Fruit fly (Drosophila melanogaster) whole organism, embryonic: ENCODE measurements around the gene CG34026.

Experiments
- Adf1 ChIP-seq: fragments of 200-800 bp; sonication (Bioruptor generic); IDR thresholded peaks from 2 replicates; pipeline ENCODE4 v1.3.6; 2022; ENCODE audit warnings: missing biosample characterization, missing genetic modification characterization
- Antp ChIP-seq: fragments of 200-800 bp; sonication (Bioruptor generic); optimal IDR thresholded peaks from 3 replicates; lab custom pipeline; 2016; ENCODE audit warnings: missing biosample characterization, missing genetic modification characterization
- C15 ChIP-seq: fragments of 200-800 bp; sonication (Bioruptor generic); IDR thresholded peaks from 3 replicates; pipeline ENCODE4 v1.3.6; 2022; ENCODE audit warnings: missing biosample characterization, missing genetic modification characterization
- CG10431 ChIP-seq: fragments of 200-800 bp; sonication (Bioruptor generic); optimal IDR thresholded peaks from 3 replicates; lab custom pipeline; 2018; ENCODE audit warnings: missing biosample characterization, mild to moderate bottlenecking, missing genetic modification characterization
- CG10654 ChIP-seq: fragments of 200-800 bp; sonication (Bioruptor generic); optimal IDR thresholded peaks from 2 replicates; lab custom pipeline; 2016; ENCODE audit warnings: missing biosample characterization, missing genetic modification characterization
- CG11085 ChIP-seq: fragments of 200-800 bp; sonication (Bioruptor generic); IDR thresholded peaks from 2 replicates; pipeline ENCODE4 v1.3.6; 2022; ENCODE audit warnings: missing biosample characterization, missing genetic modification characterization
- CG11093 ChIP-seq: fragments of 200-800 bp; sonication (Bioruptor generic); IDR thresholded peaks from 3 replicates; pipeline ENCODE4 v1.3.6; 2022; ENCODE audit warnings: missing biosample characterization, missing genetic modification characterization
- CG13894 ChIP-seq: fragments of 200-800 bp; sonication (Bioruptor generic); optimal IDR thresholded peaks from 3 replicates; lab custom pipeline; 2018; ENCODE audit warnings: missing biosample characterization, mild to moderate bottlenecking, missing genetic modification characterization, moderate library complexity
- CG15514 ChIP-seq: fragments of 200-800 bp; sonication (Bioruptor generic); optimal IDR thresholded peaks from 3 replicates; lab custom pipeline; 2017; ENCODE audit warnings: missing biosample characterization, missing genetic modification characterization, mild to moderate bottlenecking, moderate library complexity, missing genetic modification reagents
- CG17359 ChIP-seq: fragments of 200-800 bp; sonication (Bioruptor generic); optimal IDR thresholded peaks from 3 replicates; lab custom pipeline; 2018; ENCODE audit warnings: missing biosample characterization, mild to moderate bottlenecking, missing genetic modification characterization, moderate library complexity
- CG31224 ChIP-seq: fragments of 200-800 bp; sonication (Bioruptor generic); IDR thresholded peaks from 2 replicates; pipeline ENCODE4 v1.3.6; 2022; ENCODE audit warnings: missing biosample characterization, missing genetic modification characterization
- CG32532 ChIP-seq: fragments of 200-800 bp; sonication (Bioruptor generic); IDR thresholded peaks from 2 replicates; pipeline ENCODE4 v1.3.6; 2022; ENCODE audit warnings: missing biosample characterization, missing genetic modification characterization
- CG3838 ChIP-seq: fragments of 200-800 bp; sonication (Bioruptor generic); optimal IDR thresholded peaks from 3 replicates; lab custom pipeline; 2016; ENCODE audit warnings: missing biosample characterization, missing genetic modification characterization
- CG42726 ChIP-seq: fragments of 200-800 bp; sonication (Bioruptor generic); IDR thresholded peaks from 2 replicates; pipeline ENCODE4 v1.3.6; 2022; ENCODE audit warnings: missing biosample characterization, missing genetic modification characterization; ENCODE audit not compliant: partially characterized antibody
- CG4404 ChIP-seq: fragments of 200-800 bp; sonication (Bioruptor generic); IDR thresholded peaks from 2 replicates; pipeline ENCODE4 v1.3.6; 2022; ENCODE audit warnings: missing biosample characterization, missing genetic modification characterization
- CG5180 ChIP-seq: fragments of 200-800 bp; sonication (Bioruptor generic); optimal IDR thresholded peaks from 3 replicates; lab custom pipeline; 2017; ENCODE audit warnings: missing biosample characterization, missing genetic modification characterization, mild to moderate bottlenecking, moderate library complexity, missing genetic modification reagents
- CG6254 ChIP-seq: fragments of 200-800 bp; sonication (Bioruptor generic); optimal IDR thresholded peaks from 3 replicates; lab custom pipeline; 2017; ENCODE audit warnings: mild to moderate bottlenecking, missing biosample characterization, missing genetic modification reagents, missing genetic modification characterization
- CG9609 ChIP-seq: fragments of 200-800 bp; sonication (Bioruptor generic); optimal IDR thresholded peaks from 3 replicates; lab custom pipeline; 2016; ENCODE audit warnings: missing biosample characterization, missing genetic modification characterization
- Camta ChIP-seq: fragments of 200-800 bp; sonication (Bioruptor generic); optimal IDR thresholded peaks from 2 replicates; lab custom pipeline; 2016; ENCODE audit warnings: missing biosample characterization, missing genetic modification characterization
- CrebB ChIP-seq: fragments of 200-800 bp; sonication (Bioruptor generic); optimal IDR thresholded peaks from 3 replicates; lab custom pipeline; 2018; ENCODE audit warnings: missing biosample characterization, mild to moderate bottlenecking, missing genetic modification characterization
- Dfd ChIP-seq, 2 experiments: fragments of >200 bp; optimal IDR thresholded peaks; 2 replicates each; lab custom pipeline; 2017; ENCODE audit warnings: missing biosample characterization in 2 of 2, missing genetic modification characterization in 2 of 2
- Ets65A ChIP-seq: fragments of 200-800 bp; sonication (Bioruptor generic); peaks from one replicate; lab custom pipeline; 2016; ENCODE audit warnings: missing biosample characterization, missing genetic modification characterization
- Hand ChIP-seq: fragments of 200-800 bp; sonication (Bioruptor generic); optimal IDR thresholded peaks from 2 replicates; lab custom pipeline; 2017; ENCODE audit warnings: mild to moderate bottlenecking, missing biosample characterization, missing genetic modification reagents, missing genetic modification characterization
- HmgD ChIP-seq: fragments of 200-800 bp; sonication (Bioruptor generic); optimal IDR thresholded peaks from 3 replicates; lab custom pipeline; 2016; ENCODE audit warnings: missing biosample characterization, missing genetic modification characterization
- Nf-YC ChIP-seq: fragments of 200-800 bp; optimal IDR thresholded peaks from 3 replicates; lab custom pipeline; 2019; ENCODE audit warnings: missing biosample characterization, mild to moderate bottlenecking, missing genetic modification characterization, moderate library complexity
- NfI ChIP-seq: fragments of 200-800 bp; sonication (Bioruptor generic); optimal IDR thresholded peaks from 3 replicates; lab custom pipeline; 2018; ENCODE audit warnings: missing biosample characterization, mild to moderate bottlenecking, missing genetic modification characterization, moderate library complexity
- Sox102F ChIP-seq: fragments of 200-800 bp; sonication (Bioruptor generic); optimal IDR thresholded peaks from 2 replicates; lab custom pipeline; 2018; ENCODE audit warnings: missing biosample characterization, mild to moderate bottlenecking, missing genetic modification characterization, moderate library complexity
- amos ChIP-seq: fragments of 200-800 bp; sonication (Bioruptor generic); IDR thresholded peaks from 2 replicates; pipeline ENCODE4 v1.3.6; 2022; ENCODE audit warnings: missing biosample characterization, missing genetic modification characterization; ENCODE audit not compliant: partially characterized antibody
- ash1 ChIP-seq: fragments of 200-800 bp; sonication (Bioruptor generic); optimal IDR thresholded peaks from 2 replicates; lab custom pipeline; 2018; ENCODE audit warnings: missing biosample characterization, mild to moderate bottlenecking, missing genetic modification characterization
- bcd ChIP-seq: fragments of 200-800 bp; sonication (Bioruptor generic); optimal IDR thresholded peaks from 2 replicates; lab custom pipeline; 2017; ENCODE audit warnings: missing biosample characterization, mild to moderate bottlenecking, missing genetic modification characterization
- ci ChIP-seq: fragments of 200-800 bp; sonication (Bioruptor generic); IDR thresholded peaks from 3 replicates; pipeline ENCODE4 v1.3.6; 2022; ENCODE audit warnings: missing biosample characterization, missing genetic modification characterization
- dati ChIP-seq: fragments of 200-800 bp; sonication (Bioruptor generic); IDR thresholded peaks from 2 replicates; pipeline ENCODE4 v1.3.6; 2022; ENCODE audit warnings: missing biosample characterization, missing genetic modification characterization
- disco-r ChIP-seq: fragments of 200-800 bp; sonication (Bioruptor generic); optimal IDR thresholded peaks from 2 replicates; lab custom pipeline; 2016; ENCODE audit warnings: missing biosample characterization, missing genetic modification characterization
- dmrt11E ChIP-seq: fragments of 200-800 bp; sonication (Bioruptor generic); optimal IDR thresholded peaks from 3 replicates; lab custom pipeline; 2018; ENCODE audit warnings: missing biosample characterization, mild to moderate bottlenecking, missing genetic modification characterization, moderate library complexity
- ems ChIP-seq: fragments of 200-800 bp; sonication (Bioruptor generic); optimal IDR thresholded peaks from 3 replicates; lab custom pipeline; 2016; ENCODE audit warnings: missing biosample characterization, missing genetic modification characterization
- fru ChIP-seq: fragments of >200 bp; optimal IDR thresholded peaks from 2 replicates; lab custom pipeline; 2017
- grau ChIP-seq: fragments of 200-800 bp; optimal IDR thresholded peaks from 3 replicates; lab custom pipeline; 2019; ENCODE audit warnings: missing biosample characterization, mild to moderate bottlenecking, missing genetic modification characterization, moderate library complexity
- inv ChIP-seq: fragments of 200-800 bp; sonication (Bioruptor generic); IDR thresholded peaks from 2 replicates; pipeline ENCODE4 v1.3.6; 2022; ENCODE audit warnings: missing biosample characterization, missing genetic modification characterization; ENCODE audit not compliant: partially characterized antibody
- mam ChIP-seq: fragments of 200-800 bp; sonication (Bioruptor generic); optimal IDR thresholded peaks from 3 replicates; lab custom pipeline; 2016; ENCODE audit warnings: missing biosample characterization, missing genetic modification characterization
- peb ChIP-seq: fragments of 200-800 bp; sonication (Bioruptor generic); IDR thresholded peaks from 2 replicates; pipeline ENCODE4 v1.3.6; 2022; ENCODE audit warnings: missing biosample characterization, missing genetic modification characterization
- salm ChIP-seq: fragments of 200-800 bp; sonication (Bioruptor generic); optimal IDR thresholded peaks from 2 replicates; lab custom pipeline; 2018; ENCODE audit warnings: missing biosample characterization, mild to moderate bottlenecking, missing genetic modification characterization
- seq ChIP-seq: fragments of 200-800 bp; sonication (Bioruptor generic); IDR thresholded peaks from 2 replicates; pipeline ENCODE4 v1.3.6; 2022; ENCODE audit warnings: missing biosample characterization, missing genetic modification characterization
- sisA ChIP-seq: fragments of 200-800 bp; sonication (Bioruptor generic); IDR thresholded peaks from 2 replicates; pipeline ENCODE4 v1.3.6; 2022; ENCODE audit warnings: missing biosample characterization, missing genetic modification characterization
- so ChIP-seq: fragments of 200-800 bp; sonication (Bioruptor generic); IDR thresholded peaks from 3 replicates; pipeline ENCODE4 v1.3.6; 2022; ENCODE audit warnings: missing biosample characterization, missing genetic modification characterization
- sug ChIP-seq: fragments of 200-800 bp; optimal IDR thresholded peaks from 2 replicates; lab custom pipeline; 2019; ENCODE audit warnings: missing biosample characterization, mild to moderate bottlenecking, missing genetic modification characterization, moderate library complexity
- tup ChIP-seq: fragments of 200-800 bp; sonication (Bioruptor generic); optimal IDR thresholded peaks from 2 replicates; lab custom pipeline; 2016; ENCODE audit warnings: missing biosample characterization, mild to moderate bottlenecking, missing genetic modification characterization, moderate library complexity
- vfl ChIP-seq: fragments of 200-800 bp; sonication (Bioruptor generic); optimal IDR thresholded peaks from 2 replicates; lab custom pipeline; 2016; ENCODE audit warnings: missing biosample characterization, missing genetic modification characterization
- wdn ChIP-seq: fragments of 200-800 bp; sonication (Bioruptor generic); IDR thresholded peaks from 2 replicates; pipeline ENCODE4 v1.3.6; 2022; ENCODE audit warnings: missing biosample characterization, missing genetic modification characterization
- z ChIP-seq: fragments of 200-800 bp; sonication (Bioruptor generic); IDR thresholded peaks from 3 replicates; pipeline ENCODE4 v1.3.6; 2022; ENCODE audit warnings: missing biosample characterization, missing genetic modification characterization

CG34026 gene

DNA sequence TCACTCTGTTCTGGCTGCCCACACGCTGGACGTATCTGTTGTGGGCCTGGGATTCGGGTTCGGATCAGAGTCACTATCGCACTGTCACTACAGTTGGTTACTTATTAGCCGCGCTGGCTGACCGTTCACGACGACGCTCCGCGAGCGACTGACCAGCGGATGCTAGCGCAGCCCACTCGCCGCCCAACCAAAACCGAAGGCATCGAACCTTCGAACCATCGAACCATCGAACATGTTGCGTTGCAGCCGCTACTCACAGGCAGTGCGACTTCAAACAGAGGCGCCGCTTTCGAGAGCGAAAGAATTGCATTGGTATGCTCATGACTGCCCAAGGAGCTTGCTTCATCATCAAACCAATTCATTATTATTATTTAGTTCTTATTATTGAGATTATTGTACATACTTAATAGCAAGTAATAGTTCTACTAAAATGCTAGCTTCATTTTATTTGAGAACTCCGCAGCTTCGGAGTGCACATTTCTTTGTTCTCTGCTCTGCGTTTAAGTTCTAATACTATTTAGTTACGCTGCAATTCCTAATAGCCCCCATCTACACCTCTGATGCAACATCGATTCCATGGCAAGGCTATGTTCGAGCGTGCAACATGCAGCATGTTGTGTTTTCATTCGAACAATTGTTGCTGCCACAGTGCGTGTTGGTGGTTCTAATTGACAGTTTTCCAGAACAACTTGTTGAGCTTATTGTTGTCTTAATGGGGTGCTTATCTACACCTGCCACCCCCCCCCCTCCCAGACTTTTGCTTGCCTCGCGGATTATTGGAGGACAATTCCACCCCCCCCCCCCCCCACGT is 33.4 kb upstream of the CG34026 start, which contains the start of gene mgl (continued):
- TF ChIP-seq amos (GFP tag; lab: Robert Waterston, UW) (peak; percentile 50; the same call in 1 of the 2 replicates), CG13894 (tag; lab: Kevin White, UChicago) (peak; percentile 20), CG6254 (peak; percentile 84), so (peak; percentile 68; the same call in 1 of the 3 replicates), CG31224 (GFP tag; lab: Robert Waterston, UW) (no peak), Camta (GFP tag; lab: Kevin White, UChicago) (peak; percentile 67), CrebB (tag; lab: Kevin White, UChicago) (no peak), vfl (GFP tag; lab: Kevin White, UChicago) (no peak), sug (no peak), CG9609 (peak; percentile 39), Dfd (GFP tag; optimal IDR thresholded peaks at IDR 0.05; lab: Kevin White, UChicago) (no peak), CG10654 (GFP tag; lab: Kevin White, UChicago) (peak; percentile 63), peb (no peak; the same call in 1 of the 2 replicates), z (peak; percentile 39; the same call in 1 of the 3 replicates), Adf1 (GFP tag; lab: Robert Waterston, UW) (peak; percentile 48; the same call in 1 of the 2 replicates), CG42726 (GFP tag; lab: Robert Waterston, UW) (peak; percentile 51; the same call in 1 of the 2 replicates), CG5180 (GFP tag; lab: Kevin White, UChicago) (peak; percentile 99), Nf-YC (tag; lab: Kevin White, UChicago) (no peak), wdn (GFP tag; lab: Robert Waterston, UW) (no peak), CG3838 (GFP tag; lab: Kevin White, UChicago) (peak; percentile 86), bcd (GFP tag; lab: Kevin White, UChicago) (peak; percentile 81), sisA (peak; percentile 72), inv (no peak), CG11085 (no peak), grau (peak; percentile 80), Hand (no peak), HmgD (GFP tag; lab: Kevin White, UChicago) (no peak), dmrt11E (tag; lab: Kevin White, UChicago) (peak; percentile 88), Antp (peak; percentile 53), CG15514 (GFP tag; lab: Kevin White, UChicago) (no peak), mam (GFP tag; lab: Kevin White, UChicago) (peak; percentile 65), tup (GFP tag; lab: Kevin White, UChicago) (peak; percentile 59), C15 (GFP tag; lab: Robert Waterston, UW) (0 out of 3 replicates have a peak, but pooled peaks have one; percentile 14), Ets65A (GFP tag; lab: Kevin White, UChicago) (peak; percentile 89), Sox102F (GFP tag; lab: Kevin White, UChicago) (peak; percentile 82), ci (peak; percentile 68), fru (lab: Kevin White, UChicago) (no peak), disco-r (peak; percentile 33), NfI (GFP tag; lab: Kevin White, UChicago) (peak; percentile 55), salm (tag; lab: Kevin White, UChicago) (peak; percentile 31), CG4404 (peak; percentile 61), CG11093 (0 out of 3 replicates have a peak, but pooled peaks have one; percentile 26), dati (GFP tag; lab: Robert Waterston, UW) (no peak), seq (GFP tag; lab: Robert Waterston, UW) (peak; percentile 59), ash1 (GFP tag; lab: Kevin White, UChicago) (no peak), CG17359 (tag; lab: Kevin White, UChicago) (peak; percentile 70), CG32532 (GFP tag; lab: Robert Waterston, UW) (0 out of 2 replicates have a peak, but pooled peaks have one; percentile 21), ems (GFP tag; lab: Kevin White, UChicago) (peak; percentile 58), CG10431 (no peak)
